Worm (Caenorhabditis elegans) whole organism, late embryonic: ENCODE data around the gene T26E4.4.
A peak's percentile ranks its signal among the peaks of the same experiment; 100 is the strongest.

Experiments used
- C38D4.7 ChIP-seq: fragments of 200-800 bp; sonication (Bioruptor generic); optimal IDR thresholded peaks from 2 replicates; lab custom pipeline; 2018; ENCODE audit warnings: mild to moderate bottlenecking, missing genetic modification characterization, moderate library complexity, missing compliant biosample characterization
- F13H6.1 ChIP-seq: sonication (generic microtip); optimal IDR thresholded peaks from 2 replicates; lab custom pipeline; 2016; ENCODE audit warnings: missing genetic modification characterization, missing compliant biosample characterization
- K09A11.1 ChIP-seq: sonication (generic microtip); optimal IDR thresholded peaks from 2 replicates; lab custom pipeline; 2017; ENCODE audit warnings: antibody characterized with exemption, mild to moderate bottlenecking, missing genetic modification characterization, missing compliant biosample characterization; ENCODE audit not compliant: insufficient read depth
- T23F11.4 ChIP-seq: fragments of 200-800 bp; sonication (Bioruptor generic); optimal IDR thresholded peaks from 2 replicates; lab custom pipeline; 2018; ENCODE audit warnings: mild to moderate bottlenecking, missing genetic modification characterization, missing compliant biosample characterization
- ahr-1 ChIP-seq: sonication (generic microtip); optimal IDR thresholded peaks from 2 replicates; lab custom pipeline; 2016; ENCODE audit warnings: missing genetic modification characterization, missing compliant biosample characterization
- ama-1 ChIP-seq: fragments of 150-350 bp; optimal IDR thresholded peaks from 2 replicates; lab custom pipeline; 2014
- ceh-2 ChIP-seq: sonication (generic microtip); optimal IDR thresholded peaks from 2 replicates; lab custom pipeline; 2016; ENCODE audit warnings: missing genotype, missing genetic modification characterization, missing compliant biosample characterization
- ceh-22 ChIP-seq: sonication (generic microtip); optimal IDR thresholded peaks from 2 replicates; lab custom pipeline; 2017; ENCODE audit warnings: missing biosample characterization, missing genetic modification characterization
- ceh-30 ChIP-seq: fragments of 150-350 bp; optimal IDR thresholded peaks from 2 replicates; lab custom pipeline; 2014; ENCODE audit warnings: missing biosample characterization, missing genetic modification characterization
- ceh-34 ChIP-seq: sonication (generic microtip); optimal IDR thresholded peaks from 2 replicates; lab custom pipeline; 2016; ENCODE audit warnings: mild to moderate bottlenecking, missing genetic modification characterization, missing compliant biosample characterization
- ceh-45 ChIP-seq: fragments of 200-800 bp; sonication (Bioruptor generic); IDR thresholded peaks from 2 replicates; pipeline ENCODE4 v1.3.6; 2022; ENCODE audit warnings: missing genetic modification reagents, missing genetic modification characterization, missing compliant biosample characterization
- ceh-48 ChIP-seq: sonication (generic microtip); optimal IDR thresholded peaks from 2 replicates; lab custom pipeline; 2016; ENCODE audit warnings: missing genetic modification characterization, inconsistent platforms, missing compliant biosample characterization
- ceh-6 ChIP-seq: fragments of 200-800 bp; sonication (Bioruptor generic); optimal IDR thresholded peaks from 2 replicates; lab custom pipeline; 2018; ENCODE audit warnings: mild to moderate bottlenecking, missing genetic modification characterization, missing compliant biosample characterization
- ceh-9 ChIP-seq: sonication (generic microtip); optimal IDR thresholded peaks from 2 replicates; lab custom pipeline; 2016; ENCODE audit warnings: mild to moderate bottlenecking, missing genetic modification characterization, inconsistent platforms, missing compliant biosample characterization
- che-1 ChIP-seq: sonication (generic microtip); optimal IDR thresholded peaks from 2 replicates; lab custom pipeline; 2016; ENCODE audit warnings: mild to moderate bottlenecking, missing genetic modification characterization, missing compliant biosample characterization
- dmd-4 ChIP-seq: sonication (generic microtip); optimal IDR thresholded peaks from 2 replicates; lab custom pipeline; 2016; ENCODE audit warnings: borderline replicate concordance, missing genetic modification characterization, missing compliant biosample characterization
- elt-2 ChIP-seq: sonication (generic microtip); optimal IDR thresholded peaks from 2 replicates; lab custom pipeline; 2016; ENCODE audit warnings: missing genetic modification reagents, missing genetic modification characterization, missing compliant biosample characterization
- elt-4 ChIP-seq: sonication (generic microtip); optimal IDR thresholded peaks from 2 replicates; lab custom pipeline; 2016; ENCODE audit warnings: missing genetic modification characterization, missing compliant biosample characterization
- eyg-1 ChIP-seq: sonication (generic microtip); optimal IDR thresholded peaks from 2 replicates; lab custom pipeline; 2016; ENCODE audit warnings: missing genotype, missing genetic modification characterization, missing compliant biosample characterization
- fkh-6 ChIP-seq: sonication (generic microtip); optimal IDR thresholded peaks from 2 replicates; lab custom pipeline; 2016; ENCODE audit warnings: missing genetic modification characterization, missing compliant biosample characterization
- hlh-13 ChIP-seq: fragments of 200-800 bp; sonication (Bioruptor generic); optimal IDR thresholded peaks from 2 replicates; lab custom pipeline; 2018; ENCODE audit warnings: mild to moderate bottlenecking, missing genetic modification characterization, missing compliant biosample characterization
- hlh-15 ChIP-seq: sonication (generic microtip); optimal IDR thresholded peaks from 2 replicates; lab custom pipeline; 2016; ENCODE audit warnings: missing genetic modification characterization, missing compliant biosample characterization
- hlh-30 ChIP-seq: sonication (generic microtip); optimal IDR thresholded peaks from 2 replicates; lab custom pipeline; 2017; ENCODE audit warnings: antibody characterized with exemption, missing genetic modification characterization, missing compliant biosample characterization; ENCODE audit not compliant: insufficient read depth
- hlh-6 ChIP-seq: sonication (generic microtip); optimal IDR thresholded peaks from 2 replicates; lab custom pipeline; 2016; ENCODE audit warnings: missing genotype, missing genetic modification characterization, missing compliant biosample characterization
- hlh-8 ChIP-seq: sonication (generic microtip); optimal IDR thresholded peaks from 2 replicates; lab custom pipeline; 2016; ENCODE audit warnings: missing genotype, missing genetic modification characterization, missing compliant biosample characterization
- lim-6 ChIP-seq: sonication (generic microtip); optimal IDR thresholded peaks from 2 replicates; lab custom pipeline; 2016; ENCODE audit warnings: missing genetic modification characterization, missing compliant biosample characterization
- lin-11 ChIP-seq: fragments of 200-800 bp; sonication (Bioruptor generic); optimal IDR thresholded peaks from 2 replicates; lab custom pipeline; 2018; ENCODE audit warnings: mild to moderate bottlenecking, missing genetic modification characterization, missing compliant biosample characterization
- madf-2 ChIP-seq: sonication (generic microtip); optimal IDR thresholded peaks from 2 replicates; lab custom pipeline; 2017; ENCODE audit warnings: missing genetic modification characterization, missing compliant biosample characterization
- mec-3 ChIP-seq: sonication (generic microtip); optimal IDR thresholded peaks from 2 replicates; lab custom pipeline; 2016; ENCODE audit warnings: borderline replicate concordance, missing genetic modification characterization, missing compliant biosample characterization
- nfya-1 ChIP-seq: sonication (generic microtip); optimal IDR thresholded peaks from 2 replicates; lab custom pipeline; 2017; ENCODE audit warnings: missing genetic modification characterization, mild to moderate bottlenecking, missing compliant biosample characterization, antibody characterized with exemption, moderate library complexity
- nhr-11 ChIP-seq: fragments of 150-350 bp; optimal IDR thresholded peaks from 2 replicates; lab custom pipeline; 2014; ENCODE audit warnings: missing biosample characterization, missing genetic modification characterization
- odd-2 ChIP-seq: sonication (generic microtip); optimal IDR thresholded peaks from 2 replicates; lab custom pipeline; 2017; ENCODE audit warnings: antibody characterized with exemption, mild to moderate bottlenecking, missing genetic modification characterization, missing compliant biosample characterization
- pag-3 ChIP-seq: sonication (generic microtip); optimal IDR thresholded peaks from 2 replicates; lab custom pipeline; 2016; ENCODE audit warnings: missing compliant biosample characterization, missing genetic modification characterization, borderline replicate concordance
- pat-9 ChIP-seq: fragments of 200-800 bp; sonication (Bioruptor generic); optimal IDR thresholded peaks from 2 replicates; lab custom pipeline; 2018; ENCODE audit warnings: mild to moderate bottlenecking, missing genetic modification characterization, moderate library complexity, missing compliant biosample characterization
- pha-4 ChIP-seq: fragments of 150-350 bp; optimal IDR thresholded peaks from 2 replicates; lab custom pipeline; 2018; ENCODE audit warnings: missing biosample characterization, missing genetic modification reagents, missing genetic modification characterization
- pros-1 ChIP-seq: fragments of 150-350 bp; optimal IDR thresholded peaks from 2 replicates; lab custom pipeline; 2014; ENCODE audit warnings: missing biosample characterization, missing genetic modification reagents, missing genetic modification characterization
- ref-2 ChIP-seq: sonication (generic microtip); optimal IDR thresholded peaks from 2 replicates; lab custom pipeline; 2016; ENCODE audit warnings: missing genetic modification characterization, missing compliant biosample characterization
- rnt-1 ChIP-seq: sonication (generic microtip); optimal IDR thresholded peaks from 2 replicates; lab custom pipeline; 2016; ENCODE audit warnings: missing genetic modification characterization, missing compliant biosample characterization
- sdc-2 ChIP-seq: sonication (generic microtip); optimal IDR thresholded peaks from 2 replicates; lab custom pipeline; 2016; ENCODE audit warnings: missing genotype, missing genetic modification characterization, missing compliant biosample characterization
- tbx-7 ChIP-seq: sonication (generic microtip); optimal IDR thresholded peaks from 2 replicates; lab custom pipeline; 2016; ENCODE audit warnings: missing genotype, missing genetic modification characterization, missing compliant biosample characterization
- ttx-3 ChIP-seq: sonication (generic microtip); optimal IDR thresholded peaks from 2 replicates; lab custom pipeline; 2016; ENCODE audit warnings: missing genetic modification reagents, missing genetic modification characterization, missing compliant biosample characterization
- unc-55 ChIP-seq: sonication (generic microtip); optimal IDR thresholded peaks from 2 replicates; lab custom pipeline; 2017; ENCODE audit warnings: missing biosample characterization, missing genetic modification reagents, missing genetic modification characterization
- unc-86 ChIP-seq: sonication (generic microtip); optimal IDR thresholded peaks from 2 replicates; lab custom pipeline; 2016; ENCODE audit warnings: missing genetic modification characterization, missing compliant biosample characterization
- zip-5 ChIP-seq: sonication (generic microtip); optimal IDR thresholded peaks from 2 replicates; lab custom pipeline; 2016; ENCODE audit warnings: missing genetic modification characterization, missing compliant biosample characterization
- ztf-16 ChIP-seq: sonication (generic microtip); optimal IDR thresholded peaks from 2 replicates; lab custom pipeline; 2017; ENCODE audit warnings: missing genetic modification characterization, missing compliant biosample characterization

Gene T26E4.4

ce11 chrV:15773941-15774340, 18.4 kb downstream of the T26E4.4 start:
- no peak for TF ChIP-seq nfya-1 (tag; lab: Kevin White, UChicago)
- TF ChIP-seq F13H6.1 = no peak
- no peak for TF ChIP-seq nhr-11 (tag; lab: Kevin White, UChicago)
- TF ChIP-seq madf-2 (tag; lab: Kevin White, UChicago) = no peak
- TF ChIP-seq ttx-3 (tag; lab: Kevin White, UChicago) = no peak
- TF ChIP-seq hlh-13 = no peak
- no peak for TF ChIP-seq ceh-22 (tag; lab: Kevin White, UChicago)
- TF ChIP-seq pag-3 (tag; lab: Kevin White, UChicago) = no peak
- TF ChIP-seq T23F11.4 (GFP tag; lab: Kevin White, UChicago) = no peak
- TF ChIP-seq ceh-2 = no peak
- TF ChIP-seq fkh-6 (tag; lab: Kevin White, UChicago) = no peak
- TF ChIP-seq ceh-45 (GFP tag; lab: Robert Waterston, UW) = no peak

- TF ChIP-seq dmd-4 (tag; lab: Kevin White, UChicago) = no peak
- TF ChIP-seq ama-1 (lab: Kevin White, UChicago) = no peak
- TF ChIP-seq zip-5 (tag; lab: Kevin White, UChicago) = no peak
- TF ChIP-seq ahr-1 (tag; lab: Kevin White, UChicago) = no peak
- no peak for TF ChIP-seq pros-1
- no peak for TF ChIP-seq madf-2 (tag; lab: Kevin White, UChicago)
- no peak for TF ChIP-seq ceh-48 (tag; lab: Kevin White, UChicago)
- TF ChIP-seq sdc-2 = no peak
- no peak for TF ChIP-seq T23F11.4 (GFP tag; lab: Kevin White, UChicago)
- no peak for TF ChIP-seq ceh-2
- no peak for TF ChIP-seq K09A11.1
- TF ChIP-seq, all 69 proteins: peak for 0
Measured at ce11 chrV:15773141-15773540, 19.2 kb downstream of the T26E4.4 start, which contains the start of gene nhr-60. nhr-60 (minus strand) TSS chrV:15773241.

ce11 chrV:15769072-15769471, 23.2 kb downstream of the T26E4.4 start, which contains the start of gene F57A10.4:
F57A10.4 (plus strand) TSS chrV:15769438.
- TF ChIP-seq pag-3 (tag; lab: Kevin White, UChicago) (no peak), ceh-48 (tag; lab: Kevin White, UChicago) (no peak), lim-6 (no peak), ztf-16 (tag; lab: Kevin White, UChicago) (no peak), pat-9 (no peak), F13H6.1 (no peak), odd-2 (tag; lab: Kevin White, UChicago) (no peak), nhr-11 (tag; lab: Kevin White, UChicago) (no peak), sdc-2 (no peak), hlh-15 (no peak), ceh-6 (no peak), unc-86 (no peak), pha-4 (no peak), elt-4 (tag; lab: Kevin White, UChicago) (no peak), unc-55 (no peak), mec-3 (tag; lab: Kevin White, UChicago) (no peak), eyg-1 (tag; lab: Kevin White, UChicago) (no peak), che-1 (no peak), fkh-6 (tag; lab: Kevin White, UChicago) (no peak)

- TF ChIP-seq ceh-45 (GFP tag; lab: Robert Waterston, UW) = 0 out of 2 replicates have a peak, but pooled peaks have one; percentile 37
Measured at ce11 chrV:15767385-15767784, 24.9 kb downstream of the T26E4.4 start.

ce11 chrV:15766122-15766594, 26.2 kb downstream of the T26E4.4 start, which contains the start of the genes haf-3 and F57A10.2:
haf-3 (minus strand) TSS chrV:15766172.
F57A10.2 (plus strand) TSS chrV:15766575.
- TF ChIP-seq rnt-1 (tag; lab: Kevin White, UChicago) (no peak), ceh-9 (tag; lab: Kevin White, UChicago) (no peak), C38D4.7 (no peak), hlh-13 (no peak), lim-6 (no peak), ceh-34 (tag; lab: Kevin White, UChicago) (peak; percentile 4), ceh-22 (tag; lab: Kevin White, UChicago) (no peak), nhr-11 (tag; lab: Kevin White, UChicago) (no peak), elt-2 (tag; lab: Kevin White, UChicago) (peak; percentile 54), pha-4 (no peak), hlh-8 (no peak), unc-86 (peak; percentile 46), tbx-7 (tag; lab: Kevin White, UChicago) (no peak), hlh-30 (tag; lab: Kevin White, UChicago) (peak; percentile 7), ref-2 (tag; lab: Kevin White, UChicago) (no peak), lin-11 (tag; lab: Kevin White, UChicago) (peak; percentile 10), hlh-6 (tag; lab: Kevin White, UChicago) (no peak), ceh-30 (tag; lab: Kevin White, UChicago) (peak; percentile 84), ceh-6 (no peak), unc-55 (peak; percentile 39)
